Fruit fly (Drosophila melanogaster) whole organism, adult: Measurements from ENCODE around the gene CG43318.
A peak's percentile ranks its signal among the peaks of the same experiment; 100 is the strongest.

Experiments
- CG11617 ChIP-seq: fragments of 200-800 bp; sonication (Bioruptor generic); optimal IDR thresholded peaks from 2 replicates; lab custom pipeline; 2017; ENCODE audit warnings: mild to moderate bottlenecking, missing biosample characterization, missing genetic modification reagents, missing genetic modification characterization
- CG12768 ChIP-seq: fragments of 200-800 bp; sonication (Bioruptor generic); optimal IDR thresholded peaks from 2 replicates; lab custom pipeline; 2017; ENCODE audit warnings: missing biosample characterization, missing genetic modification characterization, mild to moderate bottlenecking, moderate library complexity, missing genetic modification reagents
- CG14711 ChIP-seq: fragments of 200-800 bp; sonication (Bioruptor generic); optimal IDR thresholded peaks from 2 replicates; lab custom pipeline; 2018; ENCODE audit warnings: missing biosample characterization, mild to moderate bottlenecking, missing genetic modification characterization, moderate library complexity
- CG1620 ChIP-seq: fragments of 200-800 bp; sonication (Bioruptor generic); optimal IDR thresholded peaks from 2 replicates; lab custom pipeline; 2016; ENCODE audit warnings: missing biosample characterization, missing genetic modification characterization
- CG33017 ChIP-seq: fragments of 200-800 bp; sonication (Bioruptor generic); optimal IDR thresholded peaks from 2 replicates; lab custom pipeline; 2018; ENCODE audit warnings: missing biosample characterization, mild to moderate bottlenecking, missing genetic modification characterization, moderate library complexity
- CG5204 ChIP-seq: fragments of 200-800 bp; sonication (Bioruptor generic); optimal IDR thresholded peaks from 2 replicates; lab custom pipeline; 2016; ENCODE audit warnings: missing biosample characterization, missing genetic modification characterization
- CG7045 ChIP-seq: fragments of 200-800 bp; sonication (Bioruptor generic); optimal IDR thresholded peaks from 2 replicates; lab custom pipeline; 2017; ENCODE audit warnings: missing biosample characterization, mild to moderate bottlenecking, missing genetic modification characterization
- CG7101 ChIP-seq: fragments of 200-800 bp; sonication (Bioruptor generic); optimal IDR thresholded peaks from 2 replicates; lab custom pipeline; 2018; ENCODE audit warnings: missing biosample characterization, mild to moderate bottlenecking, missing genetic modification characterization, moderate library complexity
- Clk ChIP-seq: fragments of 200-800 bp; sonication (Bioruptor generic); optimal IDR thresholded peaks from 2 replicates; lab custom pipeline; 2017; ENCODE audit warnings: missing biosample characterization, missing genetic modification characterization
- Crg-1 ChIP-seq: fragments of 200-800 bp; sonication (Bioruptor generic); optimal IDR thresholded peaks from 2 replicates; lab custom pipeline; 2016; ENCODE audit warnings: missing biosample characterization, missing genetic modification characterization
- Hr96 ChIP-seq: fragments of 200-800 bp; sonication (Bioruptor generic); optimal IDR thresholded peaks from 2 replicates; lab custom pipeline; 2016; ENCODE audit warnings: missing biosample characterization, missing genetic modification characterization
- Mnt ChIP-seq: fragments of 200-800 bp; sonication (Bioruptor generic); optimal IDR thresholded peaks from 2 replicates; lab custom pipeline; 2016; ENCODE audit warnings: missing biosample characterization, mild to moderate bottlenecking, missing genetic modification characterization
- bab1 ChIP-seq: fragments of 200-800 bp; sonication (Bioruptor generic); optimal IDR thresholded peaks from 3 replicates; lab custom pipeline; 2019; ENCODE audit warnings: missing biosample characterization, mild to moderate bottlenecking, missing genetic modification characterization, moderate library complexity
- cic ChIP-seq: fragments of 200-800 bp; sonication (Bioruptor generic); optimal IDR thresholded peaks from 2 replicates; lab custom pipeline; 2017; ENCODE audit warnings: missing biosample characterization, mild to moderate bottlenecking, missing genetic modification characterization, moderate library complexity
- cnc ChIP-seq, 2 experiments: fragments of >200 bp; optimal IDR thresholded peaks; 2 replicates each; lab custom pipeline; 2017
- kay ChIP-seq: fragments of 200-800 bp; sonication (Bioruptor generic); peaks from one replicate; lab custom pipeline; 2016; ENCODE audit warnings: missing biosample characterization, missing genetic modification characterization, borderline replicate concordance
- ovo ChIP-seq: fragments of 200-800 bp; sonication (Bioruptor generic); optimal IDR thresholded peaks from 2 replicates; lab custom pipeline; 2016; ENCODE audit warnings: missing biosample characterization, missing genetic modification characterization
- pad ChIP-seq: fragments of 200-800 bp; sonication (Bioruptor generic); optimal IDR thresholded peaks from 3 replicates; lab custom pipeline; 2017; ENCODE audit warnings: missing biosample characterization, missing genetic modification characterization, mild to moderate bottlenecking, moderate library complexity, missing genetic modification reagents
- tj ChIP-seq: fragments of 200-800 bp; sonication (Bioruptor generic); optimal IDR thresholded peaks from 3 replicates; lab custom pipeline; 2017; ENCODE audit warnings: missing biosample characterization, mild to moderate bottlenecking, missing genetic modification characterization, moderate library complexity
- toe ChIP-seq: fragments of 200-800 bp; sonication (Bioruptor generic); optimal IDR thresholded peaks from 2 replicates; lab custom pipeline; 2016; ENCODE audit warnings: missing biosample characterization, missing genetic modification characterization

Gene CG43318

dm6 chr3R:15792427-15792826 is 40.8 kb downstream of the CG43318 start, which contains the start of gene Acyp2:
Acyp2 (plus strand) TSS chr3R:15792688.
- TF ChIP-seq cic (no peak), CG12768 (no peak), toe (GFP tag; lab: Kevin White, UChicago) (peak; percentile 67), CG7045 (no peak), kay (GFP tag; lab: Kevin White, UChicago) (no peak), CG14711 (no peak), Mnt (GFP tag; lab: Kevin White, UChicago) (peak; percentile 37), CG1620 (GFP tag; lab: Kevin White, UChicago) (peak; percentile 33), Crg-1 (GFP tag; lab: Kevin White, UChicago) (no peak), pad (GFP tag; lab: Kevin White, UChicago) (peak; percentile 6), CG7101 (tag; lab: Kevin White, UChicago) (no peak), tj (no peak), CG5204 (GFP tag; lab: Kevin White, UChicago) (no peak), cnc (optimal IDR thresholded peaks at IDR 0.05; lab: Kevin White, UChicago) (no peak), ovo (GFP tag; lab: Kevin White, UChicago) (peak; percentile 60), Clk (no peak), bab1 (GFP tag; lab: Kevin White, UChicago) (peak; percentile 17)

dm6 chr3R:15788221-15788620 is 45.0 kb downstream of the CG43318 start, which contains the start of gene Uros2:
Uros2 (plus strand) TSS chr3R:15788521.
- TF ChIP-seq kay (GFP tag; lab: Kevin White, UChicago), result no peak
- no peak for TF ChIP-seq Hr96 (GFP tag; lab: Kevin White, UChicago)
- TF ChIP-seq Clk, result no peak

dm6 chr3R:15786538-15786937 is 46.7 kb downstream of the CG43318 start, which contains the start of gene CG9590:
CG9590 (plus strand) TSS chr3R:15786703.
- TF ChIP-seq cic, result no peak
- TF ChIP-seq bab1 (GFP tag; lab: Kevin White, UChicago), result peak; percentile 0

- TF ChIP-seq CG1620 (GFP tag; lab: Kevin White, UChicago) (no peak), Mnt (GFP tag; lab: Kevin White, UChicago) (no peak), CG11617 (GFP tag; lab: Kevin White, UChicago) (no peak), toe (GFP tag; lab: Kevin White, UChicago) (no peak), Clk (no peak), cic (no peak), CG14711 (no peak), Crg-1 (GFP tag; lab: Kevin White, UChicago) (no peak), kay (GFP tag; lab: Kevin White, UChicago) (no peak), CG33017 (tag; lab: Kevin White, UChicago) (no peak), bab1 (GFP tag; lab: Kevin White, UChicago) (no peak), pad (GFP tag; lab: Kevin White, UChicago) (no peak), CG5204 (GFP tag; lab: Kevin White, UChicago) (no peak)
Measured at dm6 chr3R:15784298-15784697, 48.9 kb downstream of the CG43318 start.
